Fruit fly (Drosophila melanogaster) whole organism, embryonic: ENCODE data around the gene mop.
A peak's percentile ranks its signal among the peaks of the same experiment; 100 is the strongest.

Experiments used
- Atf6 ChIP-seq: fragments of 200-800 bp; sonication (Bioruptor generic); IDR thresholded peaks from 2 replicates; pipeline ENCODE4 v1.3.6; 2022; ENCODE audit warnings: missing biosample characterization, missing genetic modification characterization
- CG10431 ChIP-seq: fragments of 200-800 bp; sonication (Bioruptor generic); optimal IDR thresholded peaks from 3 replicates; lab custom pipeline; 2018; ENCODE audit warnings: missing biosample characterization, mild to moderate bottlenecking, missing genetic modification characterization
- CG11247 ChIP-seq: fragments of 200-800 bp; sonication (Bioruptor generic); IDR thresholded peaks from 2 replicates; pipeline ENCODE4 v1.3.6; 2022; ENCODE audit warnings: missing biosample characterization, missing genetic modification characterization
- CG12769 ChIP-seq: fragments of 200-800 bp; sonication (Bioruptor generic); optimal IDR thresholded peaks from 2 replicates; lab custom pipeline; 2019; ENCODE audit warnings: missing biosample characterization, mild to moderate bottlenecking, missing genetic modification characterization, moderate library complexity
- CG13123 ChIP-seq: fragments of 200-800 bp; sonication (Bioruptor generic); optimal IDR thresholded peaks from 2 replicates; lab custom pipeline; 2016; ENCODE audit warnings: missing biosample characterization, missing genetic modification characterization
- CG13894 ChIP-seq: fragments of 200-800 bp; sonication (Bioruptor generic); optimal IDR thresholded peaks from 3 replicates; lab custom pipeline; 2018; ENCODE audit warnings: missing biosample characterization, mild to moderate bottlenecking, missing genetic modification characterization, moderate library complexity
- CG14014 ChIP-seq: fragments of 200-800 bp; sonication (Bioruptor generic); IDR thresholded peaks from 2 replicates; pipeline ENCODE4 v1.3.6; 2022; ENCODE audit warnings: missing biosample characterization, missing genetic modification characterization
- CG1647 ChIP-seq: fragments of 200-800 bp; sonication (Bioruptor generic); optimal IDR thresholded peaks from 3 replicates; lab custom pipeline; 2016; ENCODE audit warnings: missing biosample characterization, missing genetic modification characterization
- CG18619 ChIP-seq: fragments of 200-800 bp; sonication (Bioruptor generic); optimal IDR thresholded peaks from 3 replicates; lab custom pipeline; 2017; ENCODE audit warnings: missing biosample characterization, mild to moderate bottlenecking, missing genetic modification characterization
- CG3065 ChIP-seq: fragments of 200-800 bp; sonication (Bioruptor generic); optimal IDR thresholded peaks from 2 replicates; lab custom pipeline; 2016; ENCODE audit warnings: missing biosample characterization, missing genetic modification characterization
- CG32532 ChIP-seq: fragments of 200-800 bp; sonication (Bioruptor generic); IDR thresholded peaks from 2 replicates; pipeline ENCODE4 v1.3.6; 2022; ENCODE audit warnings: missing biosample characterization, missing genetic modification characterization
- CG3995 ChIP-seq: fragments of 200-800 bp; sonication (Bioruptor generic); optimal IDR thresholded peaks from 3 replicates; lab custom pipeline; 2016; ENCODE audit warnings: missing biosample characterization, missing genetic modification characterization
- CG4820 ChIP-seq: fragments of 200-800 bp; sonication (Bioruptor generic); optimal IDR thresholded peaks from 3 replicates; lab custom pipeline; 2016; ENCODE audit warnings: missing biosample characterization, missing genetic modification characterization
- CG7928 ChIP-seq: fragments of 200-800 bp; sonication (Bioruptor generic); optimal IDR thresholded peaks from 2 replicates; lab custom pipeline; 2017; ENCODE audit warnings: missing biosample characterization, mild to moderate bottlenecking, missing genetic modification characterization
- CG8478 ChIP-seq: fragments of >200 bp; optimal IDR thresholded peaks from 2 replicates; lab custom pipeline; 2018
- Camta ChIP-seq: fragments of 200-800 bp; sonication (Bioruptor generic); optimal IDR thresholded peaks from 2 replicates; lab custom pipeline; 2016; ENCODE audit warnings: missing biosample characterization, missing genetic modification characterization
- CoRest ChIP-seq: fragments of 200-800 bp; sonication (Bioruptor generic); optimal IDR thresholded peaks from 3 replicates; lab custom pipeline; 2018; ENCODE audit warnings: missing biosample characterization, mild to moderate bottlenecking, missing genetic modification characterization, moderate library complexity
- Doc3 ChIP-seq: fragments of 200-800 bp; sonication (Bioruptor generic); IDR thresholded peaks from 3 replicates; pipeline ENCODE4 v1.3.6; 2022; ENCODE audit warnings: missing biosample characterization, missing genetic modification characterization; ENCODE audit not compliant: partially characterized antibody
- H15 ChIP-seq: fragments of 200-800 bp; sonication (Bioruptor generic); IDR thresholded peaks from 3 replicates; pipeline ENCODE4 v1.3.6; 2022; ENCODE audit warnings: missing biosample characterization, missing genetic modification characterization
- HmgZ ChIP-seq: fragments of 200-800 bp; sonication (Bioruptor generic); optimal IDR thresholded peaks from 2 replicates; lab custom pipeline; 2018; ENCODE audit warnings: missing biosample characterization, mild to moderate bottlenecking, missing genetic modification characterization
- Lim3 ChIP-seq: fragments of 200-800 bp; sonication (Bioruptor generic); IDR thresholded peaks from 2 replicates; pipeline ENCODE4 v1.3.6; 2022; ENCODE audit warnings: missing biosample characterization, missing genetic modification characterization
- NC2α ChIP-seq: fragments of 200-800 bp; sonication (Bioruptor generic); optimal IDR thresholded peaks from 2 replicates; lab custom pipeline; 2016; ENCODE audit warnings: missing biosample characterization, missing genetic modification characterization
- Nf-YA ChIP-seq: fragments of 200-800 bp; sonication (Bioruptor generic); IDR thresholded peaks from 2 replicates; pipeline ENCODE4 v1.3.6; 2022; ENCODE audit warnings: missing biosample characterization, missing genetic modification characterization
- Nf-YC ChIP-seq: fragments of 200-800 bp; optimal IDR thresholded peaks from 3 replicates; lab custom pipeline; 2019; ENCODE audit warnings: missing biosample characterization, mild to moderate bottlenecking, missing genetic modification characterization, moderate library complexity
- Rx ChIP-seq: fragments of 200-800 bp; sonication (Bioruptor generic); IDR thresholded peaks from 2 replicates; pipeline ENCODE4 v1.3.6; 2022; ENCODE audit warnings: missing biosample characterization, missing genetic modification characterization
- YL-1 ChIP-seq: fragments of 200-800 bp; sonication (Bioruptor generic); optimal IDR thresholded peaks from 3 replicates; lab custom pipeline; 2017; ENCODE audit warnings: missing biosample characterization, mild to moderate bottlenecking, missing genetic modification characterization
- ara ChIP-seq: fragments of 200-800 bp; sonication (Bioruptor generic); IDR thresholded peaks from 2 replicates; pipeline ENCODE4 v1.3.6; 2022; ENCODE audit warnings: missing biosample characterization, missing genetic modification characterization
- cad ChIP-seq: fragments of >200 bp; optimal IDR thresholded peaks from 2 replicates; lab custom pipeline; 2017; ENCODE audit warnings: missing biosample characterization, missing genetic modification characterization
- crol ChIP-seq: fragments of 200-800 bp; sonication (Bioruptor generic); IDR thresholded peaks from 2 replicates; pipeline ENCODE4 v1.3.6; 2022; ENCODE audit warnings: missing biosample characterization, missing genetic modification characterization
- esg ChIP-seq: fragments of 200-800 bp; sonication (Bioruptor generic); conservative IDR thresholded peaks from 2 replicates; pipeline ENCODE4 v1.3.6; 2022; ENCODE audit warnings: missing biosample characterization, missing genetic modification characterization
- fd3F ChIP-seq: fragments of 200-800 bp; sonication (Bioruptor generic); optimal IDR thresholded peaks from 2 replicates; lab custom pipeline; 2018; ENCODE audit warnings: missing biosample characterization, mild to moderate bottlenecking, missing genetic modification characterization, moderate library complexity
- fru ChIP-seq: fragments of >200 bp; optimal IDR thresholded peaks from 2 replicates; lab custom pipeline; 2017
- grau ChIP-seq: fragments of 200-800 bp; optimal IDR thresholded peaks from 3 replicates; lab custom pipeline; 2019; ENCODE audit warnings: missing biosample characterization, mild to moderate bottlenecking, missing genetic modification characterization, moderate library complexity
- grn ChIP-seq: fragments of 200-800 bp; sonication (Bioruptor generic); optimal IDR thresholded peaks from 3 replicates; lab custom pipeline; 2017; ENCODE audit warnings: missing biosample characterization, missing genetic modification characterization
- hbn ChIP-seq: fragments of 200-800 bp; sonication (Bioruptor generic); IDR thresholded peaks from 2 replicates; pipeline ENCODE4 v1.3.6; 2022; ENCODE audit warnings: missing biosample characterization, missing genetic modification characterization; ENCODE audit not compliant: partially characterized antibody
- her ChIP-seq: fragments of 200-800 bp; sonication (Bioruptor generic); optimal IDR thresholded peaks from 2 replicates; lab custom pipeline; 2016; ENCODE audit warnings: missing biosample characterization, missing genetic modification characterization
- kay ChIP-seq: fragments of 200-800 bp; sonication (Bioruptor generic); optimal IDR thresholded peaks from 2 replicates; lab custom pipeline; 2016; ENCODE audit warnings: missing biosample characterization, missing genetic modification characterization
- nerfin-2 ChIP-seq: fragments of 200-800 bp; sonication (Bioruptor generic); IDR thresholded peaks from 2 replicates; pipeline ENCODE4 v1.3.6; 2022; ENCODE audit warnings: missing biosample characterization, missing genetic modification characterization; ENCODE audit not compliant: partially characterized antibody
- org-1 ChIP-seq: fragments of 200-800 bp; sonication (Bioruptor generic); optimal IDR thresholded peaks from 2 replicates; lab custom pipeline; 2017; ENCODE audit warnings: missing biosample characterization, missing genetic modification characterization
- pfk ChIP-seq: fragments of 200-800 bp; sonication (Bioruptor generic); optimal IDR thresholded peaks from 2 replicates; lab custom pipeline; 2018; ENCODE audit warnings: missing biosample characterization, mild to moderate bottlenecking, missing genetic modification characterization, moderate library complexity
- pzg ChIP-seq: fragments of 200-800 bp; sonication (Bioruptor generic); optimal IDR thresholded peaks from 3 replicates; lab custom pipeline; 2018; ENCODE audit warnings: missing biosample characterization, mild to moderate bottlenecking, missing genetic modification characterization, moderate library complexity
- ro ChIP-seq: fragments of 200-800 bp; sonication (Bioruptor generic); IDR thresholded peaks from 2 replicates; pipeline ENCODE4 v1.3.6; 2022; ENCODE audit warnings: missing biosample characterization, missing genetic modification characterization
- sisA ChIP-seq: fragments of 200-800 bp; sonication (Bioruptor generic); IDR thresholded peaks from 2 replicates; pipeline ENCODE4 v1.3.6; 2022; ENCODE audit warnings: missing biosample characterization, missing genetic modification characterization
- sna ChIP-seq: fragments of 200-800 bp; sonication (Bioruptor generic); IDR thresholded peaks from 2 replicates; pipeline ENCODE4 v1.3.6; 2022; ENCODE audit warnings: missing biosample characterization, missing genetic modification characterization; ENCODE audit not compliant: partially characterized antibody
- sr ChIP-seq: fragments of 200-800 bp; sonication (Bioruptor generic); IDR thresholded peaks from 3 replicates; pipeline ENCODE4 v1.3.6; 2022; ENCODE audit warnings: missing biosample characterization, missing genetic modification characterization
- tgo ChIP-seq: fragments of 200-800 bp; sonication (Bioruptor generic); IDR thresholded peaks from 3 replicates; pipeline ENCODE4 v1.3.6; 2022; ENCODE audit warnings: missing biosample characterization, missing genetic modification characterization
- unc-4 ChIP-seq: fragments of 200-800 bp; sonication (Bioruptor generic); IDR thresholded peaks from 2 replicates; pipeline ENCODE4 v1.3.6; 2022; ENCODE audit warnings: missing biosample characterization, missing genetic modification characterization; ENCODE audit not compliant: partially characterized antibody
- vnd ChIP-seq: fragments of 200-800 bp; sonication (Bioruptor generic); IDR thresholded peaks from 3 replicates; pipeline ENCODE4 v1.3.6; 2022; ENCODE audit warnings: missing biosample characterization, missing genetic modification characterization; ENCODE audit not compliant: partially characterized antibody
- vvl ChIP-seq: fragments of 200-800 bp; sonication (Bioruptor generic); IDR thresholded peaks from 2 replicates; pipeline ENCODE4 v1.3.6; 2022; ENCODE audit warnings: missing biosample characterization, missing genetic modification characterization
- wek ChIP-seq: fragments of 200-800 bp; sonication (Bioruptor generic); optimal IDR thresholded peaks from 3 replicates; lab custom pipeline; 2018; ENCODE audit warnings: missing biosample characterization, mild to moderate bottlenecking, missing genetic modification characterization, moderate library complexity
- yki ChIP-seq: fragments of >200 bp; optimal IDR thresholded peaks from 3 replicates; lab custom pipeline; 2018

Gene mop

dm6 chr3L:14755951-14756723 is 19.8 kb downstream of the mop start (continued):
- TF ChIP-seq YL-1 (GFP tag; lab: Kevin White, UChicago) (peak; percentile 0), grn (GFP tag; lab: Kevin White, UChicago) (peak; percentile 87), cad (GFP tag; lab: Kevin White, UChicago) (no peak), Nf-YC (peak; percentile 82), Nf-YA (GFP tag; lab: Robert Waterston, UW) (peak; percentile 64; the same call in 1 of the 2 replicates), crol (peak; percentile 99), fd3F (peak; percentile 87), Doc3 (GFP tag; lab: Robert Waterston, UW) (no peak; the same call in 2 of the 3 replicates), CG11247 (GFP tag; lab: Robert Waterston, UW) (peak; percentile 75), CoRest (tag; lab: Kevin White, UChicago) (peak; percentile 95), CG13894 (tag; lab: Kevin White, UChicago) (peak; percentile 62), CG4820 (GFP tag; lab: Kevin White, UChicago) (peak; percentile 83), nerfin-2 (GFP tag; lab: Robert Waterston, UW) (no peak), CG10431 (GFP tag; lab: Kevin White, UChicago) (peak; percentile 43), CG32532 (GFP tag; lab: Robert Waterston, UW) (peak; percentile 82), CG3995 (GFP tag; lab: Kevin White, UChicago) (peak; percentile 34), ro (GFP tag; lab: Robert Waterston, UW) (peak; percentile 36; the same call in 1 of the 2 replicates), sisA (GFP tag; lab: Robert Waterston, UW) (peak; percentile 86), CG18619 (GFP tag; lab: Kevin White, UChicago) (peak; percentile 92), grau (tag; lab: Kevin White, UChicago) (peak; percentile 99), ara (no peak; the same call in 1 of the 2 replicates), vvl (GFP tag; lab: Robert Waterston, UW) (peak; percentile 70), CG7928 (GFP tag; lab: Kevin White, UChicago) (peak; percentile 65), unc-4 (GFP tag; lab: Robert Waterston, UW) (0 out of 2 replicates have a peak, but pooled peaks have one; percentile 29), esg (GFP tag; lab: Robert Waterston, UW) (peak; percentile 79), org-1 (peak; percentile 87), fru (no peak), Camta (GFP tag; lab: Kevin White, UChicago) (peak; percentile 71), CG1647 (GFP tag; lab: Kevin White, UChicago) (peak; percentile 72), Lim3 (GFP tag; lab: Robert Waterston, UW) (peak; percentile 67), Rx (GFP tag; lab: Robert Waterston, UW) (no peak), sr (GFP tag; lab: Robert Waterston, UW) (no peak; the same call in 2 of the 3 replicates), CG3065 (GFP tag; lab: Kevin White, UChicago) (no peak), CG12769 (tag; lab: Kevin White, UChicago) (no peak), Atf6 (peak; percentile 81), H15 (peak; percentile 80), pzg (GFP tag; lab: Kevin White, UChicago) (no peak), NC2α (GFP tag; lab: Kevin White, UChicago) (peak; percentile 75), kay (GFP tag; lab: Kevin White, UChicago) (peak; percentile 66), vnd (GFP tag; lab: Robert Waterston, UW) (no peak), yki (lab: Kevin White, UChicago) (peak; percentile 73), CG13123 (peak; percentile 14), pfk (GFP tag; lab: Kevin White, UChicago) (no peak), hbn (GFP tag; lab: Robert Waterston, UW) (peak; percentile 67; the same call in 1 of the 2 replicates), wek (no peak), her (GFP tag; lab: Kevin White, UChicago) (no peak), tgo (GFP tag; lab: Robert Waterston, UW) (peak; percentile 87), CG14014 (GFP tag; lab: Robert Waterston, UW) (peak; percentile 71), HmgZ (tag; lab: Kevin White, UChicago) (peak; percentile 67), CG8478 (lab: Kevin White, UChicago) (peak; percentile 95), sna (GFP tag; lab: Robert Waterston, UW) (peak; percentile 39)
